Worm (Caenorhabditis elegans): ENCODE results near the gene C17B7.9.
"Not testable (repeated sequence)": the region's sequence is repeated elsewhere in the genome, so short reads cannot be mapped to it uniquely, and the experiment has no call there.

Gene C17B7.9

ce11 chrV:3332023-3332422 is at the start of gene C17B7.9:
Gene C17B7.9 (minus strand): TSS chrV:3332123.
- TF ChIP-seq ceh-30 (tag; optimal IDR thresholded peaks at IDR 0.05), result no peak

ce11 chrV:3376973-3377372 is 45.0 kb upstream of the C17B7.9 start, which contains the start of gene srbc-2:
Gene srbc-2 (minus strand): TSS chrV:3377073.
- TF ChIP-seq pha-4 (tag; optimal IDR thresholded peaks at IDR 0.05) (no peak), C38D4.7 (GFP tag; optimal IDR thresholded peaks at IDR 0.05) (no peak), hlh-6 (tag; optimal IDR thresholded peaks at IDR 0.05) (no peak), npax-4 (tag; optimal IDR thresholded peaks at IDR 0.05) (no peak), K02D7.2 (tag; optimal IDR thresholded peaks at IDR 0.05) (no peak), hlh-13 (GFP tag; optimal IDR thresholded peaks at IDR 0.05) (no peak), ceh-19 (GFP tag; optimal IDR thresholded peaks at IDR 0.05) (no peak)

ce11 chrV:3372673-3373072 is 40.8 kb upstream of the C17B7.9 start, which contains the start of gene srx-121:
Gene srx-121 (minus strand): TSS chrV:3372773.
- TF ChIP-seq ceh-45 (GFP tag; IDR thresholded peaks at IDR 0.05) (no peak), elt-4 (tag; optimal IDR thresholded peaks at IDR 0.05) (no peak)

- not testable (repeated sequence) for TF ChIP-seq pros-1 (tag; optimal IDR thresholded peaks at IDR 0.05); ceh-19 (GFP tag; optimal IDR thresholded peaks at IDR 0.05); tbx-2 (tag; optimal IDR thresholded peaks at IDR 0.05)
Observed at ce11 chrV:3367773-3368172, 35.9 kb upstream of the C17B7.9 start, which contains the start of gene C04E12.2. Gene C04E12.2 (plus strand): TSS chrV:3368073.

ce11 chrV:3362475-3362874 is 30.6 kb upstream of the C17B7.9 start, which contains the start of gene C04E12.4:
Gene C04E12.4 (plus strand): TSS chrV:3362775.
- no peak for TF ChIP-seq C38D4.7 (GFP tag; optimal IDR thresholded peaks at IDR 0.05)
- TF ChIP-seq T23F11.4 (GFP tag; optimal IDR thresholded peaks at IDR 0.05), result no peak
- TF ChIP-seq mec-3 (tag; optimal IDR thresholded peaks at IDR 0.05; ENCODE audit: borderline replicate concordance), result no peak

- TF ChIP-seq ztf-16 (tag; optimal IDR thresholded peaks at IDR 0.05) (no peak), fkh-10 (GFP tag; optimal IDR thresholded peaks at IDR 0.05) (no peak), madf-2 (tag; optimal IDR thresholded peaks at IDR 0.05) (no peak), pax-1 (tag; optimal IDR thresholded peaks at IDR 0.05) (no peak), F13H6.1 (tag; optimal IDR thresholded peaks at IDR 0.05) (no peak), Y22D7AL.16 (tag; optimal IDR thresholded peaks at IDR 0.05) (no peak), C08G9.2 (tag; optimal IDR thresholded peaks at IDR 0.05) (no peak), unc-3 (GFP tag; conservative IDR thresholded peaks at IDR 0.05) (no peak), unc-3 (tag; optimal IDR thresholded peaks at IDR 0.05) (no peak), ceh-30 (tag; optimal IDR thresholded peaks at IDR 0.05) (no peak), K02D7.2 (tag; optimal IDR thresholded peaks at IDR 0.05) (no peak), npax-4 (tag; optimal IDR thresholded peaks at IDR 0.05) (no peak), mec-3 (tag; optimal IDR thresholded peaks at IDR 0.05; ENCODE audit: borderline replicate concordance) (no peak), ceh-31 (tag; optimal IDR thresholded peaks at IDR 0.05) (no peak), sdc-2 (tag; optimal IDR thresholded peaks at IDR 0.05) (no peak), fkh-6 (tag; optimal IDR thresholded peaks at IDR 0.05) (no peak), dmd-4 (tag; optimal IDR thresholded peaks at IDR 0.05; ENCODE audit: borderline replicate concordance) (no peak), sox-4 (tag; optimal IDR thresholded peaks at IDR 0.05) (no peak), hlh-8 (tag; optimal IDR thresholded peaks at IDR 0.05) (no peak), hlh-30 (tag; optimal IDR thresholded peaks at IDR 0.05; ENCODE audit: insufficient read depth) (no peak), elt-4 (tag; optimal IDR thresholded peaks at IDR 0.05) (no peak)
Observed at ce11 chrV:3361633-3362032, 29.7 kb upstream of the C17B7.9 start.

- no peak for TF ChIP-seq pha-4 (tag; optimal IDR thresholded peaks at IDR 0.05)
- no peak for TF ChIP-seq Y22D7AL.16 (tag; optimal IDR thresholded peaks at IDR 0.05)
- no peak for TF ChIP-seq ama-1 (optimal IDR thresholded peaks at IDR 0.05)
- no peak for TF ChIP-seq sox-4 (tag; optimal IDR thresholded peaks at IDR 0.05)
- no peak for TF ChIP-seq pax-1 (tag; optimal IDR thresholded peaks at IDR 0.05)
- no peak for TF ChIP-seq lin-11 (tag; optimal IDR thresholded peaks at IDR 0.05)
- no peak for TF ChIP-seq fkh-6 (tag; optimal IDR thresholded peaks at IDR 0.05)
- TF ChIP-seq syd-9 (tag; optimal IDR thresholded peaks at IDR 0.05), result no peak
Observed at ce11 chrV:3358267-3358666, 26.3 kb upstream of the C17B7.9 start, which contains the start of gene C04E12.5. Gene C04E12.5 (plus strand): TSS chrV:3358567.

All from whole organism, late embryonic.